Worm (Caenorhabditis elegans) whole organism, L1 larva: ENCODE data around the gene str-169.

Source experiments
- alr-1 ChIP-seq: fragments of 200-800 bp; sonication (Bioruptor generic); optimal IDR thresholded peaks from 2 replicates; lab custom pipeline; 2018; ENCODE audit warnings: borderline replicate concordance, mild to moderate bottlenecking, missing genetic modification characterization, missing compliant biosample characterization
- ama-1 ChIP-seq: fragments of 150-350 bp; optimal IDR thresholded peaks from 2 replicates; lab custom pipeline; 2014
- blmp-1 ChIP-seq: fragments of 150-350 bp; optimal IDR thresholded peaks from 2 replicates; lab custom pipeline; 2014; ENCODE audit warnings: missing biosample characterization, missing genetic modification characterization
- ceh-88 ChIP-seq: fragments of 200-800 bp; sonication (Bioruptor generic); IDR thresholded peaks from 2 replicates; pipeline ENCODE4 v1.3.6; 2022; ENCODE audit warnings: missing genetic modification characterization, missing compliant biosample characterization
- ceh-90 ChIP-seq: sonication (generic microtip); optimal IDR thresholded peaks from 2 replicates; lab custom pipeline; 2016; ENCODE audit warnings: missing genetic modification characterization, missing compliant biosample characterization
- ces-1 ChIP-seq: fragments of 150-350 bp; optimal IDR thresholded peaks from 2 replicates; lab custom pipeline; 2014; ENCODE audit warnings: missing biosample characterization, missing genetic modification reagents, missing genetic modification characterization
- dpl-1 ChIP-seq, 3 experiments: fragments of 150-350 bp in 2 of 3; sonication (generic microtip) in 1 of 3; optimal IDR thresholded peaks; 2 replicates each; lab custom pipeline; 2014 to 2017; ENCODE audit warnings: missing biosample characterization in 3 of 3, missing genetic modification characterization in 3 of 3, missing genetic modification reagents in 3 of 3
- dsc-1 ChIP-seq: sonication (generic microtip); optimal IDR thresholded peaks from 2 replicates; lab custom pipeline; 2016; ENCODE audit warnings: mild to moderate bottlenecking, missing genetic modification characterization, missing compliant biosample characterization
- efl-1 ChIP-seq, 4 experiments: fragments of 150-350 bp; optimal IDR thresholded peaks in 3 of 4; peaks in 1 of 4; 1 replicate in 1 of 4; 2 replicates in 3 of 4; lab custom pipeline; 2014; ENCODE audit warnings: missing biosample characterization in 2 of 4, missing genetic modification characterization in 2 of 4, missing genetic modification reagents in 2 of 4
- egl-13 ChIP-seq: sonication (generic microtip); optimal IDR thresholded peaks from 2 replicates; lab custom pipeline; 2016; ENCODE audit warnings: missing genotype, missing genetic modification reagents, missing genetic modification characterization, missing compliant biosample characterization
- egl-27 ChIP-seq, 2 experiments: fragments of 150-350 bp in 1 of 2; sonication (generic microtip); optimal IDR thresholded peaks; 3 replicates each; lab custom pipeline; 2017 to 2018; ENCODE audit warnings: missing biosample characterization in 2 of 2, missing genetic modification characterization in 2 of 2, missing genetic modification reagents in 2 of 2
- elt-2 ChIP-seq: sonication (generic microtip); optimal IDR thresholded peaks from 2 replicates; lab custom pipeline; 2016; ENCODE audit warnings: missing genetic modification characterization, mild to moderate bottlenecking, inconsistent platforms, missing compliant biosample characterization, missing genetic modification reagents
- fkh-10 ChIP-seq: sonication (generic microtip); optimal IDR thresholded peaks from 2 replicates; lab custom pipeline; 2017; ENCODE audit warnings: missing biosample characterization, missing genetic modification reagents, missing genetic modification characterization
- fkh-4 ChIP-seq: sonication (generic microtip); optimal IDR thresholded peaks from 2 replicates; lab custom pipeline; 2016; ENCODE audit warnings: missing compliant biosample characterization, missing genetic modification characterization, borderline replicate concordance
- fkh-8 ChIP-seq: sonication (generic microtip); optimal IDR thresholded peaks from 2 replicates; lab custom pipeline; 2016; ENCODE audit warnings: mild to moderate bottlenecking, missing genetic modification characterization, missing compliant biosample characterization
- fos-1 ChIP-seq: fragments of 150-350 bp; optimal IDR thresholded peaks from 2 replicates; lab custom pipeline; 2014; ENCODE audit warnings: missing biosample characterization, missing genetic modification characterization
- grh-1 ChIP-seq: fragments of 200-800 bp; sonication (Bioruptor generic); IDR thresholded peaks from 2 replicates; pipeline ENCODE4 v1.3.6; 2022; ENCODE audit warnings: missing genetic modification reagents, missing genetic modification characterization, missing compliant biosample characterization
- hlh-4 ChIP-seq: sonication (generic microtip); optimal IDR thresholded peaks from 2 replicates; lab custom pipeline; 2016; ENCODE audit warnings: mild to moderate bottlenecking, missing genetic modification characterization, missing compliant biosample characterization
- hpl-2 ChIP-seq: fragments of 150-350 bp; optimal IDR thresholded peaks from 2 replicates; lab custom pipeline; 2014; ENCODE audit warnings: missing biosample characterization, missing genetic modification reagents, missing genetic modification characterization
- lin-14 ChIP-seq: fragments of 200-800 bp; sonication (Bioruptor generic); optimal IDR thresholded peaks from 2 replicates; lab custom pipeline; 2018; ENCODE audit warnings: mild to moderate bottlenecking, missing genetic modification characterization, moderate library complexity, missing compliant biosample characterization
- lin-15B ChIP-seq: fragments of 150-350 bp; sonication (generic microtip); optimal IDR thresholded peaks from 3 replicates; lab custom pipeline; 2014; ENCODE audit warnings: missing biosample characterization, missing genetic modification characterization
- lir-3 ChIP-seq: sonication (generic microtip); optimal IDR thresholded peaks from 2 replicates; lab custom pipeline; 2016; ENCODE audit warnings: mild to moderate bottlenecking, missing genetic modification characterization, moderate library complexity, missing compliant biosample characterization; ENCODE audit not compliant: poor library complexity
- nhr-20 ChIP-seq: sonication (generic microtip); optimal IDR thresholded peaks from 2 replicates; lab custom pipeline; 2016; ENCODE audit warnings: mild to moderate bottlenecking, missing genetic modification characterization, missing compliant biosample characterization
- nhr-76 ChIP-seq: sonication (generic microtip); optimal IDR thresholded peaks from 2 replicates; lab custom pipeline; 2017; ENCODE audit warnings: missing biosample characterization, missing genetic modification characterization
- pax-3 ChIP-seq: fragments of 200-800 bp; sonication (Bioruptor generic); optimal IDR thresholded peaks from 2 replicates; lab custom pipeline; 2018; ENCODE audit warnings: mild to moderate bottlenecking, missing genetic modification characterization, moderate library complexity, missing compliant biosample characterization
- rnt-1 ChIP-seq: sonication (generic microtip); optimal IDR thresholded peaks from 2 replicates; lab custom pipeline; 2016; ENCODE audit warnings: mild to moderate bottlenecking, missing genetic modification characterization, moderate library complexity, missing compliant biosample characterization
- skn-1 ChIP-seq: fragments of 150-350 bp; optimal IDR thresholded peaks from 2 replicates; lab custom pipeline; 2014; ENCODE audit warnings: missing biosample characterization, missing genetic modification characterization
- sox-4 ChIP-seq: sonication (generic microtip); optimal IDR thresholded peaks from 2 replicates; lab custom pipeline; 2016; ENCODE audit warnings: missing genetic modification characterization, missing compliant biosample characterization
- sptf-1 ChIP-seq: fragments of 150-350 bp; optimal IDR thresholded peaks from 2 replicates; lab custom pipeline; 2014; ENCODE audit warnings: missing biosample characterization, missing genetic modification characterization
- sup-37 ChIP-seq: fragments of 200-800 bp; sonication (Bioruptor generic); optimal IDR thresholded peaks from 2 replicates; lab custom pipeline; 2018; ENCODE audit warnings: mild to moderate bottlenecking, missing genetic modification characterization, missing compliant biosample characterization
- tlp-1 ChIP-seq: fragments of 150-350 bp; optimal IDR thresholded peaks from 2 replicates; lab custom pipeline; 2014; ENCODE audit warnings: missing biosample characterization, missing genetic modification characterization
- unc-30 ChIP-seq: sonication (generic microtip); optimal IDR thresholded peaks from 2 replicates; lab custom pipeline; 2017; ENCODE audit warnings: missing biosample characterization, missing genetic modification characterization
- unc-62 ChIP-seq: fragments of 150-350 bp; optimal IDR thresholded peaks from 2 replicates; lab custom pipeline; 2014; ENCODE audit warnings: missing biosample characterization, missing genetic modification reagents, missing genetic modification characterization
- unc-86 ChIP-seq: sonication (generic microtip); optimal IDR thresholded peaks from 2 replicates; lab custom pipeline; 2016; ENCODE audit warnings: missing genetic modification characterization, missing compliant biosample characterization
- unc-98 ChIP-seq: fragments of 200-800 bp; sonication (Bioruptor generic); IDR thresholded peaks from 2 replicates; pipeline ENCODE4 v1.3.6; 2022; ENCODE audit warnings: missing genetic modification characterization, missing compliant biosample characterization
- vab-15 ChIP-seq: sonication (generic microtip); optimal IDR thresholded peaks from 2 replicates; lab custom pipeline; 2017; ENCODE audit warnings: missing genotype, mild to moderate bottlenecking, missing genetic modification characterization, missing compliant biosample characterization
- ztf-11 ChIP-seq, 2 experiments: sonication (generic microtip); optimal IDR thresholded peaks; 2 replicates each; lab custom pipeline; 2016 to 2017; ENCODE audit warnings: missing genetic modification characterization in 2 of 2, missing biosample characterization in 1 of 2, missing compliant biosample characterization in 1 of 2

Gene str-169

DNA sequence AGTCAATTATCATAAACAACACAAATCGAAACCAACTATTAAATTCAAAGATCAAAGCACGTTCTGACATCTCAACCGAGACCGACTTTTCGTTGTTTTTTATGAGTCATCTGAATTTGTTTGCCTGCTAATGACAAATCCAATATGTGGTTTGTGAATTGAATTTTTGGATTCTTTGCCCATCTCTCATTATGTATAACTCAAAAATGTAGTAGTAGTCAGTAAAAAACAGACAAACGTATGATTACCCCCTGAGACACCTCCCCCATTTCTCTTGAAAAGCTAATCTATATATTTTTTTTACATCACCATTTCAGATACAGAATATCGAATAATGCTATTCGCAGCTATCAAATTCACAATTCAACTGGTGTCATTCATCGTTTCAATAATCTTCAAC is at the start of gene str-169:
Gene str-169, plus strand, starts transcription at position 301 of the 400 bp plus-strand sequence.
- TF ChIP-seq fkh-8 (tag; lab: Kevin White, UChicago) (peak; percentile 17), ceh-90 (tag; lab: Kevin White, UChicago) (no peak), lir-3 (tag; lab: Kevin White, UChicago) (no peak)

DNA sequence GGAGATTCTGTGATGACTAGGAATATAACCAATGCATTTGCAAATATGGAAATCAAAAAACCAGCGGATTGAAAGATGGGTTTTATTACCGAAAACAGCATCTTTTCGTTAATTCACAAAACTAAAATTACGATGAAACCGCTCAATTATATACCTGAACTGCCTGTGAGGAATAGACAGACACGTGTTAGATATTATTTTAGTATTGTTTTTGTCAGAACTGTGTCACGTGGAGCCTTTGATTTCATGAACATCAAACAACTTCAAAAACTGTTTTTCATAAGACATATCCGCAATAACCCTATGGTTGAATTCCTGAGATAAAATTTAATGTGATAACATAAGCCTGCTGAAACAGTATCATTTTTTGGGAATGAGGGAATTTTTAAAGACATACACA is 41.9 kb upstream of the str-169 start, which contains the start of gene str-161:
Gene str-161, minus strand, starts transcription at position 101 of the 400 bp plus-strand sequence.
- TF ChIP-seq hpl-2 (GFP tag; lab: Kevin White, UChicago) (no peak), unc-98 (GFP tag; lab: Robert Waterston, UW) (no peak), efl-1 (optimal IDR thresholded peaks at IDR 0.05; lab: Kevin White, UChicago) (no peak), efl-1 (GFP tag; optimal IDR thresholded peaks at IDR 0.05 in 1 of 2; lab: Kevin White, UChicago) (peak in 1 of 2 experiments; percentile 48)

- no peak for TF ChIP-seq fkh-10 (GFP tag; lab: Kevin White, UChicago)
- TF ChIP-seq sptf-1: no peak
- no peak for TF ChIP-seq grh-1 (GFP tag; lab: Robert Waterston, UW)
- TF ChIP-seq sup-37 (GFP tag; lab: Kevin White, UChicago): no peak
- TF ChIP-seq elt-2: no peak
- no peak for TF ChIP-seq ceh-88
- no peak for TF ChIP-seq ces-1 (GFP tag; lab: Kevin White, UChicago)
- no peak for TF ChIP-seq unc-30
- TF ChIP-seq egl-13 (tag; lab: Kevin White, UChicago): no peak
- TF ChIP-seq egl-27 (tag; optimal IDR thresholded peaks at IDR 0.05; lab: Kevin White, UChicago): no peak
- TF ChIP-seq fkh-4: no peak
- no peak for TF ChIP-seq nhr-20
- TF ChIP-seq pax-3 (tag; lab: Kevin White, UChicago): no peak
- TF ChIP-seq dpl-1 (GFP tag; optimal IDR thresholded peaks at IDR 0.05; lab: Kevin White, UChicago): no peak
- no peak for TF ChIP-seq vab-15 (tag; lab: Kevin White, UChicago)
- no peak for TF ChIP-seq skn-1 (tag; lab: Kevin White, UChicago)
- TF ChIP-seq rnt-1 (tag; lab: Kevin White, UChicago): no peak
Measured at ce11 chrIV:4905645-4906135, 40.2 kb upstream of the str-169 start, which contains the start of gene T08B6.4. TSS of gene T08B6.4 (plus strand) at chrIV:4905695.

ce11 chrIV:4909039-4909438 is 36.8 kb upstream of the str-169 start, which contains the start of gene str-159:
TSS of gene str-159 (plus strand) at chrIV:4909339.
- TF ChIP-seq sup-37 (GFP tag; lab: Kevin White, UChicago) (no peak), ztf-11 (tag; optimal IDR thresholded peaks at IDR 0.05; lab: Kevin White, UChicago) (no peak), nhr-76 (tag; lab: Kevin White, UChicago) (no peak), ceh-88 (no peak), fkh-4 (no peak), fos-1 (no peak), ceh-90 (tag; lab: Kevin White, UChicago) (no peak), ama-1 (lab: Kevin White, UChicago) (no peak), lin-14 (GFP tag; lab: Kevin White, UChicago) (no peak)
- TF ChIP-seq, all 84 proteins: peak for 0

DNA sequence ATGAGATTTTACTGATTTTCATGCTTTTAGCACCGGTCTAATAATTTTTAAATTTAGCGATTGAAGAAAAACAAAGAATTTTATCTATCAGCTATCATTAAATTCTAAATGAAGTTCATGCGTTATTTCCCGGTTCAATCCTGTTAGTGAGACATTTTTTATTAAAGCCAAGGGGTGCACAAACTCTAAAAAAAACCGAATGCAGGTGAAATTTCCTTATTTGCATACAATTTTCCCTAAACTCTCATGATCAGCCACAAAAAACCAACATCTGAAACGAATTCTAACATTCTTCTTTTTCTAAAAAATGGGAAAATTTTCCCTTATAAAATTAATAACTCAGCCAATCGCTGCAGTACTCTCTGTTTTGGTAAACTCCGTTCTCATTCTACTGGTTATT is 32.8 kb upstream of the str-169 start, which contains the start of gene str-156:
Gene str-156, plus strand, starts transcription at position 301 of the 400 bp plus-strand sequence.
- TF ChIP-seq hlh-4 (tag; lab: Kevin White, UChicago) (no peak), nhr-20 (no peak), unc-62 (GFP tag; lab: Kevin White, UChicago) (no peak), dsc-1 (tag; lab: Kevin White, UChicago) (no peak), lin-15B (tag; lab: Kevin White, UChicago) (no peak), sox-4 (tag; lab: Kevin White, UChicago) (no peak), unc-86 (tag; lab: Kevin White, UChicago) (no peak), alr-1 (tag; lab: Kevin White, UChicago) (no peak), dpl-1 (GFP tag; optimal IDR thresholded peaks at IDR 0.05; lab: Kevin White, UChicago) (no peak), blmp-1 (tag; lab: Kevin White, UChicago) (no peak), tlp-1 (tag; lab: Kevin White, UChicago) (no peak)
